Worm (Caenorhabditis elegans) whole organism, young adult: ENCODE data around the gene Y41C4A.7.

Source experiments
- B0035.1 ChIP-seq: sonication (generic microtip); optimal IDR thresholded peaks from 2 replicates; lab custom pipeline; 2016; ENCODE audit warnings: missing genetic modification characterization, mild to moderate bottlenecking, missing compliant biosample characterization, missing genotype, missing genetic modification reagents
- C06A6.2 ChIP-seq: fragments of 200-800 bp; sonication (Bioruptor generic); conservative IDR thresholded peaks from 2 replicates; pipeline ENCODE4 v1.3.6; 2022; ENCODE audit warnings: missing genetic modification characterization, missing compliant biosample characterization
- C17E4.6 ChIP-seq: fragments of 200-800 bp; sonication (Bioruptor generic); IDR thresholded peaks from 2 replicates; pipeline ENCODE4 v1.3.6; 2022; ENCODE audit warnings: missing genetic modification reagents, missing genetic modification characterization, missing compliant biosample characterization
- F23B12.7 ChIP-seq: sonication (generic microtip); optimal IDR thresholded peaks from 2 replicates; lab custom pipeline; 2017; ENCODE audit warnings: missing genetic modification characterization, mild to moderate bottlenecking, missing compliant biosample characterization, antibody characterized with exemption, moderate library complexity; ENCODE audit not compliant: insufficient read depth
- F33H1.4 ChIP-seq: fragments of 200-800 bp; sonication (Bioruptor generic); IDR thresholded peaks from 2 replicates; pipeline ENCODE4 v1.3.6; 2022; ENCODE audit warnings: missing genetic modification reagents, missing genetic modification characterization, missing compliant biosample characterization
- T07F8.4 ChIP-seq: sonication (generic microtip); optimal IDR thresholded peaks from 2 replicates; lab custom pipeline; 2016; ENCODE audit warnings: mild to moderate bottlenecking, missing genetic modification characterization, moderate library complexity, missing compliant biosample characterization
- Y53F4B.3 ChIP-seq: fragments of 200-800 bp; sonication (Bioruptor generic); IDR thresholded peaks from 2 replicates; pipeline ENCODE4 v1.3.6; 2022; ENCODE audit warnings: missing genetic modification reagents, missing genetic modification characterization, missing compliant biosample characterization
- Y56A3A.18 ChIP-seq: fragments of 200-800 bp; sonication (Bioruptor generic); IDR thresholded peaks from 2 replicates; pipeline ENCODE4 v1.3.6; 2022; ENCODE audit warnings: missing genetic modification reagents, missing genetic modification characterization, missing compliant biosample characterization
- Y67H2A.10 ChIP-seq: fragments of 200-800 bp; sonication (Bioruptor generic); conservative IDR thresholded peaks from 2 replicates; pipeline ENCODE4 v1.3.6; 2022; ENCODE audit warnings: missing genetic modification reagents, missing genetic modification characterization, missing compliant biosample characterization
- Y79H2A.3 ChIP-seq: fragments of 200-800 bp; sonication (Bioruptor generic); conservative IDR thresholded peaks from 2 replicates; pipeline ENCODE4 v1.3.6; 2022; ENCODE audit warnings: missing genetic modification reagents, missing genetic modification characterization, missing compliant biosample characterization
- akir-1 ChIP-seq: fragments of 200-800 bp; sonication (Bioruptor generic); optimal IDR thresholded peaks from 2 replicates; lab custom pipeline; 2018; ENCODE audit warnings: mild to moderate bottlenecking, missing genetic modification characterization, moderate library complexity, missing compliant biosample characterization
- aptf-2 ChIP-seq: fragments of 200-800 bp; sonication (Bioruptor generic); conservative IDR thresholded peaks from 2 replicates; pipeline ENCODE4 v1.3.6; 2022; ENCODE audit warnings: missing genetic modification reagents, missing genetic modification characterization, missing compliant biosample characterization
- atf-7 ChIP-seq: sonication (generic microtip); optimal IDR thresholded peaks from 2 replicates; lab custom pipeline; 2017; ENCODE audit warnings: mild to moderate bottlenecking, missing genetic modification characterization, missing compliant biosample characterization
- attf-3 ChIP-seq: fragments of 200-800 bp; sonication (Bioruptor generic); conservative IDR thresholded peaks from 2 replicates; pipeline ENCODE4 v1.3.6; 2022; ENCODE audit warnings: missing genetic modification reagents, missing genetic modification characterization, missing compliant biosample characterization
- bed-2 ChIP-seq: fragments of 200-800 bp; sonication (Bioruptor generic); IDR thresholded peaks from 2 replicates; pipeline ENCODE4 v1.3.6; 2022; ENCODE audit warnings: missing genetic modification reagents, missing genetic modification characterization, missing compliant biosample characterization
- ccch-3 ChIP-seq: fragments of 200-800 bp; sonication (Bioruptor generic); optimal IDR thresholded peaks from 2 replicates; lab custom pipeline; 2018; ENCODE audit warnings: mild to moderate bottlenecking, missing genetic modification characterization, missing compliant biosample characterization
- ceh-100 ChIP-seq: fragments of 200-800 bp; sonication (Bioruptor generic); IDR thresholded peaks from 2 replicates; pipeline ENCODE4 v1.3.6; 2022; ENCODE audit warnings: missing genetic modification reagents, missing genetic modification characterization, missing compliant biosample characterization
- ceh-91 ChIP-seq: fragments of 200-800 bp; sonication (Bioruptor generic); IDR thresholded peaks from 2 replicates; pipeline ENCODE4 v1.3.6; 2022; ENCODE audit warnings: missing genetic modification reagents, missing genetic modification characterization, missing compliant biosample characterization
- efl-1 ChIP-seq: fragments of 150-350 bp; optimal IDR thresholded peaks from 2 replicates; lab custom pipeline; 2014; ENCODE audit warnings: missing biosample characterization, missing genetic modification reagents, missing genetic modification characterization
- egl-44 ChIP-seq: fragments of 200-800 bp; sonication (Bioruptor generic); IDR thresholded peaks from 2 replicates; pipeline ENCODE4 v1.3.6; 2022; ENCODE audit warnings: missing genetic modification reagents, missing genetic modification characterization, missing compliant biosample characterization
- ekl-4 ChIP-seq: fragments of 200-800 bp; sonication (Bioruptor generic); IDR thresholded peaks from 2 replicates; pipeline ENCODE4 v1.3.6; 2022; ENCODE audit warnings: missing genetic modification reagents, missing genetic modification characterization, missing compliant biosample characterization
- hlh-26 ChIP-seq: fragments of 200-800 bp; sonication (Bioruptor generic); conservative IDR thresholded peaks from 2 replicates; pipeline ENCODE4 v1.3.6; 2022; ENCODE audit warnings: missing genetic modification reagents, missing genetic modification characterization, missing compliant biosample characterization
- hmg-1.2 ChIP-seq: fragments of 200-800 bp; sonication (Bioruptor generic); IDR thresholded peaks from 2 replicates; pipeline ENCODE4 v1.3.6; 2022; ENCODE audit warnings: missing genetic modification reagents, missing genetic modification characterization, missing compliant biosample characterization
- lag-1 ChIP-seq: fragments of 200-800 bp; sonication (Bioruptor generic); IDR thresholded peaks from 2 replicates; pipeline ENCODE4 v1.3.6; 2022; ENCODE audit warnings: missing genetic modification reagents, missing genetic modification characterization, missing compliant biosample characterization
- let-526 ChIP-seq: fragments of 200-800 bp; sonication (Bioruptor generic); IDR thresholded peaks from 2 replicates; pipeline ENCODE4 v1.3.6; 2022; ENCODE audit warnings: missing genetic modification reagents, missing genetic modification characterization, missing compliant biosample characterization
- lin-54 ChIP-seq: fragments of 200-800 bp; sonication (Bioruptor generic); optimal IDR thresholded peaks from 2 replicates; lab custom pipeline; 2018; ENCODE audit warnings: mild to moderate bottlenecking, missing genetic modification characterization, missing compliant biosample characterization
- madf-3 ChIP-seq: fragments of 200-800 bp; sonication (Bioruptor generic); IDR thresholded peaks from 2 replicates; pipeline ENCODE4 v1.3.6; 2022; ENCODE audit warnings: missing genetic modification reagents, missing genetic modification characterization, missing compliant biosample characterization
- madf-6 ChIP-seq: fragments of 200-800 bp; sonication (Bioruptor generic); IDR thresholded peaks from 2 replicates; pipeline ENCODE4 v1.3.6; 2022; ENCODE audit warnings: missing genetic modification reagents, missing genetic modification characterization, missing compliant biosample characterization
- madf-8 ChIP-seq: fragments of 200-800 bp; sonication (Bioruptor generic); conservative IDR thresholded peaks from 2 replicates; pipeline ENCODE4 v1.3.6; 2022; ENCODE audit warnings: missing genetic modification reagents, missing genetic modification characterization, missing compliant biosample characterization
- mcd-1 ChIP-seq: fragments of 200-800 bp; sonication (Bioruptor generic); IDR thresholded peaks from 2 replicates; pipeline ENCODE4 v1.3.6; 2022; ENCODE audit warnings: missing genetic modification reagents, missing genetic modification characterization, missing compliant biosample characterization
- mxl-1 ChIP-seq: sonication (generic microtip); optimal IDR thresholded peaks from 2 replicates; lab custom pipeline; 2016; ENCODE audit warnings: missing genetic modification characterization, missing compliant biosample characterization
- nfya-2 ChIP-seq: fragments of 200-800 bp; sonication (Bioruptor generic); IDR thresholded peaks from 2 replicates; pipeline ENCODE4 v1.3.6; 2022; ENCODE audit warnings: missing genetic modification reagents, missing genetic modification characterization, missing compliant biosample characterization
- nfyb-1 ChIP-seq: fragments of 200-800 bp; sonication (Bioruptor generic); IDR thresholded peaks from 2 replicates; pipeline ENCODE4 v1.3.6; 2022; ENCODE audit warnings: missing genetic modification reagents, missing genetic modification characterization, missing compliant biosample characterization
- nhr-80 ChIP-seq: sonication (generic microtip); optimal IDR thresholded peaks from 2 replicates; lab custom pipeline; 2016; ENCODE audit warnings: missing genetic modification characterization, missing compliant biosample characterization
- snpc-3.4 ChIP-seq: sonication (generic microtip); optimal IDR thresholded peaks from 2 replicates; lab custom pipeline; 2017; ENCODE audit warnings: missing genetic modification characterization, mild to moderate bottlenecking, missing compliant biosample characterization, antibody characterized with exemption, moderate library complexity, missing genotype, missing genetic modification reagents
- tbp1 ChIP-seq: fragments of 200-800 bp; sonication (Bioruptor generic); optimal IDR thresholded peaks from 2 replicates; lab custom pipeline; 2018; ENCODE audit warnings: mild to moderate bottlenecking, missing genetic modification characterization, missing compliant biosample characterization
- unc-130 ChIP-seq: sonication (generic microtip); optimal IDR thresholded peaks from 2 replicates; lab custom pipeline; 2016; ENCODE audit warnings: missing genetic modification reagents, missing genetic modification characterization, missing compliant biosample characterization
- ztf-25 ChIP-seq: fragments of 200-800 bp; sonication (Bioruptor generic); IDR thresholded peaks from 2 replicates; pipeline ENCODE4 v1.3.6; 2022; ENCODE audit warnings: missing genetic modification reagents, missing genetic modification characterization, missing compliant biosample characterization
- ztf-26 ChIP-seq: sonication (generic microtip); optimal IDR thresholded peaks from 2 replicates; lab custom pipeline; 2017; ENCODE audit warnings: missing genetic modification characterization, missing compliant biosample characterization

Gene Y41C4A.7

DNA sequence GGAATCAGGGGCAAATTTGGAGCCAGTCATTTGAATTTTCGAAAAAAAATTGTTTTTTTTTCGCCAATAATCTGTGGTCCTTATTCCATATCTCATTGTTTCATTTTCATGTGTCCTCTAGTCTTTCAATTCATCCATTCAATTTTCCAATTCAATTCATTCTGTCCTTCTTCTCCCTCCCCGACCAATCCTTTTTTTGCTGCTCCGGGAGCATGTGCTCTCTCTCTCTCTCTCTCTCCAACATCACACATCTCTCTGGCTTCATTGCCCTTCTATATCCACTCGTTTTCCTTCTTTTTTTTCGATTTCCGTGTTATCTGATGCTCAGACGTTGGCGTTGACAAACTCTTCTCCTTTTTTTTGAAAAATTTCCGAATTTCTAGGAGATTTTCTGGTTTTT is 35.3 kb upstream of the Y41C4A.7 start:
- TF ChIP-seq ztf-26 (no peak), snpc-3.4 (tag; lab: Kevin White, UChicago) (no peak), egl-44 (GFP tag; lab: Robert Waterston, UW) (no peak), let-526 (GFP tag; lab: Robert Waterston, UW) (no peak), Y67H2A.10 (GFP tag; lab: Robert Waterston, UW) (no peak), ztf-25 (GFP tag; lab: Robert Waterston, UW) (no peak), hlh-26 (no peak), T07F8.4 (tag; lab: Kevin White, UChicago) (no peak), Y53F4B.3 (GFP tag; lab: Robert Waterston, UW) (no peak)

- TF ChIP-seq madf-8 (GFP tag; lab: Robert Waterston, UW) (no peak), ccch-3 (GFP tag; lab: Kevin White, UChicago) (no peak), egl-44 (GFP tag; lab: Robert Waterston, UW) (no peak), unc-130 (no peak), madf-3 (no peak), nfyb-1 (GFP tag; lab: Robert Waterston, UW) (no peak), snpc-3.4 (tag; lab: Kevin White, UChicago) (no peak), efl-1 (GFP tag; lab: Kevin White, UChicago) (no peak), akir-1 (GFP tag; lab: Kevin White, UChicago) (no peak), atf-7 (tag; lab: Kevin White, UChicago) (no peak), nfya-2 (GFP tag; lab: Robert Waterston, UW) (no peak), lin-54 (GFP tag; lab: Kevin White, UChicago) (no peak), Y53F4B.3 (GFP tag; lab: Robert Waterston, UW) (no peak), C17E4.6 (no peak), mxl-1 (no peak), madf-6 (GFP tag; lab: Robert Waterston, UW) (no peak), nhr-80 (no peak), mcd-1 (GFP tag; lab: Robert Waterston, UW) (no peak), F33H1.4 (no peak), Y79H2A.3 (GFP tag; lab: Robert Waterston, UW) (no peak)
Measured at ce11 chrIII:11666819-11667218, 31.9 kb upstream of the Y41C4A.7 start.

DNA sequence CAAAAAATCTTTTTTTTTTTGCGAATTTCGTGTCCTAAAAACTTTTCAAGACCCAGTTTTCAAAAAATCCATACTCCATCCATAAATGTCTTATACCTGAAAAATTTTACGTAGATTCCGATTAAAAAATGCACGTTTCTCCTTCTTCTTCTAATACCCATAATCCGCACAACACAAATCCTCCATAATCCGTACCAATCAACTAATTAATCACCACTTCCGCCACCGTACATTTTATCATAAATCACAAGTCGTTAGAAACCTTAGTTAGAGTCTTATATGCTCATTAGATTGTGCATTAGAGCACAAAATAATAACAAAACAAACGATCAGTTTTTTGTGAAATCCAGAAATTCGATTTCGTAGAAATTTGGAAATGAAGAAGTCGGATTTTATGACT is 29.7 kb upstream of the Y41C4A.7 start:
- no peak for TF ChIP-seq ekl-4 (GFP tag; lab: Robert Waterston, UW)
- no peak for TF ChIP-seq F23B12.7 (tag; lab: Kevin White, UChicago)
- TF ChIP-seq aptf-2 (GFP tag; lab: Robert Waterston, UW) = no peak
- no peak for TF ChIP-seq tbp1 (GFP tag; lab: Kevin White, UChicago)

- TF ChIP-seq Y56A3A.18 = no peak
- TF ChIP-seq hmg-1.2 (GFP tag; lab: Robert Waterston, UW) = no peak
- no peak for TF ChIP-seq Y79H2A.3 (GFP tag; lab: Robert Waterston, UW)
- no peak for TF ChIP-seq attf-3 (GFP tag; lab: Robert Waterston, UW)
- TF ChIP-seq B0035.1 = no peak
- no peak for TF ChIP-seq ceh-100 (GFP tag; lab: Robert Waterston, UW)
- TF ChIP-seq bed-2 (GFP tag; lab: Robert Waterston, UW) = no peak
- no peak for TF ChIP-seq C06A6.2
- TF ChIP-seq ceh-91 (GFP tag; lab: Robert Waterston, UW) = no peak
- no peak for TF ChIP-seq lag-1 (GFP tag; lab: Robert Waterston, UW)
Measured at ce11 chrIII:11680514-11680913, 18.2 kb upstream of the Y41C4A.7 start.
